Worm (Caenorhabditis elegans): ENCODE results near the gene srx-36.

DNA sequence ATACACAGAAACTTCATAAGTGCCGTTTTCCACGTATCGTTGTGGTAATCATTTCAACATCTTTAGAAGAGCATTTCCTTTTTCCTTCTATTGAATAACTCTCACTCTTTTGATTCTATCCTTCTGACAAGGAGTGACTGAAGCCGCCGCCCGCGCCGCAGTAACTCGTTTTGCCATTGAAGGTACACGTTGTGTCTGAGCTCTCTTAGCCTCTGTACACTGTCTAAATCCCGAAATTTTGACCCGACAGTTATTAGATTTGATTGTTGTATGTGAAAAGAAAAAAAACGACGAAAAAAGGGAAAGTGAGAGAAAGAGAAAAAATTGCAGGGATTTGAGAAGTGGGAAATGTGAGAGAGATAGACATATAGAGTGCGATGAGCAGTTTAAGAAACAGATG is 19.6 kb downstream of the srx-36 start:
- TF ChIP-seq ama-1 (optimal IDR thresholded peaks at IDR 0.05), result no peak
- TF ChIP-seq B0310.2 (tag; optimal IDR thresholded peaks at IDR 0.05), result no peak
- TF ChIP-seq hmg-4 (GFP tag; optimal IDR thresholded peaks at IDR 0.05), result no peak
- no peak for TF ChIP-seq flt-1 (GFP tag; IDR thresholded peaks at IDR 0.05)
- TF ChIP-seq scrt-1 (GFP tag; IDR thresholded peaks at IDR 0.05), result no peak
- no peak for TF ChIP-seq hnd-1 (tag; optimal IDR thresholded peaks at IDR 0.05)
- no peak for TF ChIP-seq F13C5.2 (tag; optimal IDR thresholded peaks at IDR 0.05)
- TF ChIP-seq hmbx-1 (tag; optimal IDR thresholded peaks at IDR 0.05), result no peak
- no peak for TF ChIP-seq sea-1 (GFP tag; conservative IDR thresholded peaks at IDR 0.05)
- no peak for TF ChIP-seq ceh-36 (tag; optimal IDR thresholded peaks at IDR 0.05)
- no peak for TF ChIP-seq tra-4 (tag; optimal IDR thresholded peaks at IDR 0.05)
